Fruit fly (Drosophila melanogaster): ENCODE results near the gene CG4267.

Gene CG4267

DNA sequence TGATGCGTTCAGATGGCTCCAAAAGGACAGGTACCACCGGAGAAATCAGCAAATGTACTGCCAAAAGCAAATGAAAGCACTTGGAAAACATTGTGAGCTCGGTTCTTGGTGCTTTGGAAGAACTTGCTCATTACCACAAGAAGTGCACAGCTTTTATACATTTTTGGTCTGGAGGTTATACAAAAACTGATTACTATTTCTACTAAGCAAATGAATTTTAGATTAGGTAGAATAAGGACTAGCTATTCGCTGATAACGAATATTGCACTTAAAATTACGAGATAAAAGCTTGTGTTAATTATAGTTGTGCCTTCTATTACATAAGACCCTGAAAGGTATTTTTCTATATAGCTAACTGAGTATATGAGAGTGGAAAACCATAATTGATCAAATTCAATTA is 12.8 kb downstream of the CG4267 start, which contains the start of gene Send1:
Send1 (minus strand) TSS at position 101 of the 400 bp plus-strand sequence.
- TF ChIP-seq ttk (optimal IDR thresholded peaks at IDR 0.05): no peak
- no peak for TF ChIP-seq insv (optimal IDR thresholded peaks at IDR 0.05)
- no peak for TF ChIP-seq Sin3A (optimal IDR thresholded peaks at IDR 0.05)
- TF ChIP-seq h (optimal IDR thresholded peaks at IDR 0.05): no peak
- TF ChIP-seq Myc (optimal IDR thresholded peaks at IDR 0.05): no peak
- TF ChIP-seq psq (optimal IDR thresholded peaks at IDR 0.05): no peak

DNA sequence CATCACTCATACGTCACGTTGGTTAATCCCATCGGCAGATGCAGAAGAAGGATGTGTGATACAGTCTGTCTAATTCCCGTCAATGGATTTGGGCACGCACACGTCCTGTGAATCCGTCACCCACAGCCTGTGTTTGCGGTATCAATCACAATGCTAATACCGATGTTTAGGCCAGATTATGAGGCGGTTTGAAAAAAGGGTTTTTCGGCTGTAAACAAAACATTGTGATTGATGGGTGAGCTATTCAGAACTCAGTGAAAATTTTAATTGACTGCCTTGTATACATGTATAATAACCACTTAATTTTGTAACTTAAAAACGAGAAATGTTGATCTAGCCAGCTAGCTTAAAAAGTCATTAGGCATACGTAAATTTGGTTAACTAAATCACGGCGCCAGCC is 21.0 kb downstream of the CG4267 start, which contains the start of gene CG4270:
CG4270 (plus strand) TSS at position 301 of the 400 bp plus-strand sequence.
- TF ChIP-seq h (optimal IDR thresholded peaks at IDR 0.05): no peak
- no peak for TF ChIP-seq ttk (optimal IDR thresholded peaks at IDR 0.05)
- TF ChIP-seq Sin3A (optimal IDR thresholded peaks at IDR 0.05): no peak
- no peak for TF ChIP-seq psq (optimal IDR thresholded peaks at IDR 0.05)
- TF ChIP-seq Myc (optimal IDR thresholded peaks at IDR 0.05): no peak
- no peak for TF ChIP-seq insv (optimal IDR thresholded peaks at IDR 0.05)

DNA sequence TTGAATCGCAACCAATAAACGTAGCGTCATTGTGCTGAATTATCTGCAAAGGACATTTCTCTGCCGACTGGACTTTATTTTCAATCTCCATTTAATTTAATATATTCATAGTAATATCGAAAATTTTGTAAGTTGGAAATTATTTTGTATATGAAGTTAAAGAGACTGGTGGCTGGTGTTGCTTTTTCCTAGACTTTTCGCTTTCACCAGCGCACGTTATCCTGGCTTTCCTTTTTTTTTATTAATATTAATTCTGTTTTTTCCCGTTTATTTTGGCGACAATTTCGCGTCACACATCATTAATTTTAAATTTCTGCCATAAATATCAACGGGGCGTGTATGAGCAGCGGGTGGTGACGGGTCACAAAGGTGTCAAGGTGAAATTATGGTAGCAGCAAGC is 23.0 kb downstream of the CG4267 start, which contains the start of gene CG34049:
CG34049 (minus strand) TSS at position 101 of the 400 bp plus-strand sequence.
- no peak for TF ChIP-seq ttk (optimal IDR thresholded peaks at IDR 0.05)
- TF ChIP-seq psq (optimal IDR thresholded peaks at IDR 0.05): no peak
- no peak for TF ChIP-seq h (optimal IDR thresholded peaks at IDR 0.05)
- no peak for TF ChIP-seq insv (optimal IDR thresholded peaks at IDR 0.05)
- TF ChIP-seq Myc (optimal IDR thresholded peaks at IDR 0.05): no peak
- TF ChIP-seq Sin3A (optimal IDR thresholded peaks at IDR 0.05): no peak

DNA sequence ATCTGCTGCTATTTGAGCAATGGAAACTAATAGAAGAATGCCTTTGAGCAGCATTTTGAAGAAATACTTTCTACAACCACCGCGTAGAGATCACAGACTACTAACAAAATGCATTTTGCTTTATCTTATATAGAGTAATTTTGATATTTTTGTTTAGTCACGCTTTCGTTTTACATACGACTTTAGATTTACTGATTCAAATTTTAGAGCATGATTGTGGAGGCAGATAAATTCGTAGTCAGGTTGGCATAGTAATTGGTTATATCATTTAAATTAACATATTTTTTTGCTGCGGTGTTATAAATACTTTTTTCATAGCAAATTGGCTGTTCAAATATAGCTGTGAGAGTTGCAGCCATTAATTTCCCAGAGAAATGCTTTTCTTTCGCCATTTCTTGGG is 26.9 kb downstream of the CG4267 start, which contains the start of gene CG17242:
CG17242 (minus strand) TSS at position 101 of the 400 bp plus-strand sequence.
- TF ChIP-seq Myc (optimal IDR thresholded peaks at IDR 0.05): no peak
- TF ChIP-seq Sin3A (optimal IDR thresholded peaks at IDR 0.05): no peak
- TF ChIP-seq h (optimal IDR thresholded peaks at IDR 0.05): no peak
- TF ChIP-seq ttk (optimal IDR thresholded peaks at IDR 0.05): no peak
- no peak for TF ChIP-seq insv (optimal IDR thresholded peaks at IDR 0.05)
- no peak for TF ChIP-seq psq (optimal IDR thresholded peaks at IDR 0.05)

DNA sequence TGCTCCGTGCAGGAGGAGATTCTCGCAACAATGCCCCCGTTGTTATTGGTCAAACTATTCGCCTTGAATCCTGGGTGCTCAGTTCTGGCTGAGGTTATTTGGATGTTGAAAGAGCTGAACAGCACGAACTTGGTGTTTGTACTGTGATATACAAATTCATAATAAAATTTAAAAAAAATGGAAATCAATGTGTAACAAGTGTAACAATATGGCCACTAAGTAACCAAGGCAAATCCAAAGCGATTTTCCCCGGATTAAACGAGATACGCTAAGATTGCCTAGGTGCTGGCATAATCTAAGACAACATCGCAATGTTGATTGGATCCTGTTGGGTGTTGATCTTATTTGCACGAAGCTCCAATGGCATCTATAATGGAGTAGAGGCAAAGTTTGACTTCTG is 42.7 kb downstream of the CG4267 start, which contains the start of gene CG4271:
CG4271 (plus strand) TSS at position 301 of the 400 bp plus-strand sequence.
- no peak for TF ChIP-seq insv (optimal IDR thresholded peaks at IDR 0.05)
- TF ChIP-seq psq (optimal IDR thresholded peaks at IDR 0.05): no peak
- TF ChIP-seq ttk (optimal IDR thresholded peaks at IDR 0.05): no peak
- no peak for TF ChIP-seq Myc (optimal IDR thresholded peaks at IDR 0.05)
- TF ChIP-seq h (optimal IDR thresholded peaks at IDR 0.05): no peak

DNA sequence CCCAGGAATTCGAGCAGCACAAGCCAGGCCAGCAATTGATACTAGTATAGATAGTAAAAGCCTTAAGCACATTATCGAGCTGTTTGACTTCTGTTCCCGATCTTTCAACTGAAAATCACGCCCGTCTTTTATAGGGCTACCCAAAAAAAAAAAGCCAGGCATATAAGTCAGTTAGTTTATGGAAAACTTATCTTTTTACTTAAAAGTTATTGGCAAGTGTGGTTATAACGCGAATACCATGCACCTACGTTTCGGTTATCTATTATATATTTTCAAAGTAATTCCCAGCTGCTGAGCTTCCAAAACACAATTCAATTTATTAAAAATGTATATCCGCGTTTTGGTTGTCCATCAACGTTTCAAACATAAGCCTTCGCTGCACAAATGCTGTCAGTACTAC is 44.6 kb downstream of the CG4267 start, which contains the start of gene CG31681:
CG31681 (minus strand) TSS at position 101 of the 400 bp plus-strand sequence.
- TF ChIP-seq Sin3A (optimal IDR thresholded peaks at IDR 0.05): no peak
- TF ChIP-seq h (optimal IDR thresholded peaks at IDR 0.05): no peak
- no peak for TF ChIP-seq ttk (optimal IDR thresholded peaks at IDR 0.05)
- TF ChIP-seq psq (optimal IDR thresholded peaks at IDR 0.05): no peak
- TF ChIP-seq insv (optimal IDR thresholded peaks at IDR 0.05): no peak

DNA sequence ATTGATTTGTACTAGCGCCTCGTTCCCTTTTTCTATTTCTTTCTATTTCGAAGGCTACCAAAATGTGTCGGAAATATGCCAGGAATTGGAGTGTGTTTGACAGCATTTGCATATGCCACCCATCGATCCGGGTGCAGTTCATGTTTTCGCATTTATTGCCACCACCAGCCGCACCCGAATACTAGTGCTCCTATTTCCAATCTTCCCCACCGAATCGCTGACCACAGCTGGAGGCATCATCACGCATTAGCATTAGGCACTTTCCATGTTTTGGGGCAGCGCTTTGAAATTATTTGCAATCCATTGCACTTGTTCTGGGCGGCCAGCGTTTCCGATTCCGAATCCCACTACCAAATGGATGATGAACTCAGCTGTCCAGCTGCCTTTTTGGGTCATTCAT is 45.6 kb downstream of the CG4267 start, which contains the start of gene CG42658:
CG42658 (minus strand) TSS at position 101 of the 400 bp plus-strand sequence.
- no peak for TF ChIP-seq Myc (optimal IDR thresholded peaks at IDR 0.05)
- no peak for TF ChIP-seq h (optimal IDR thresholded peaks at IDR 0.05)
- TF ChIP-seq Sin3A (optimal IDR thresholded peaks at IDR 0.05): no peak
- no peak for TF ChIP-seq insv (optimal IDR thresholded peaks at IDR 0.05)
- no peak for TF ChIP-seq ttk (optimal IDR thresholded peaks at IDR 0.05)
- TF ChIP-seq psq (optimal IDR thresholded peaks at IDR 0.05): no peak

DNA sequence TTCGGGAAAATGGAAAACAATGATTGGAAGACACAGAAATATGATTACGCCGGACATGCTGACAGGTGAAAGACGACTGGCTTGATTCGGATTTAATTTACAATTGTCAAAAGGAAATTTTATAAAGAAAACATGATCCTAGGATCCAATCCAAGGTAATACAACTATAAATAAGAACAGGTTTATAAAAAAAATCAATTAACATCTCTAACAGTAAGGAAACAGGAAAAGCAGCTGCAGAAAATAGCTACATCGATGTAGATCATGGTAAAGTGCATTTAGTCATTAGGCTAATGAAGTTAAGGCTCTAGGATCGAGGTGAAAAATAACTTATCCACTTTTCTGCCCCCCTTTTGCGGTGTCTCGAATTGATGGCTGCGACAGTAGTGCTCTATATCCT is 47.1 kb downstream of the CG4267 start, which contains the start of gene CG17237:
CG17237 (minus strand) TSS at position 101 of the 400 bp plus-strand sequence.
- no peak for TF ChIP-seq insv (optimal IDR thresholded peaks at IDR 0.05)
- no peak for TF ChIP-seq Sin3A (optimal IDR thresholded peaks at IDR 0.05)
- TF ChIP-seq psq (optimal IDR thresholded peaks at IDR 0.05): no peak
- no peak for TF ChIP-seq ttk (optimal IDR thresholded peaks at IDR 0.05)

DNA sequence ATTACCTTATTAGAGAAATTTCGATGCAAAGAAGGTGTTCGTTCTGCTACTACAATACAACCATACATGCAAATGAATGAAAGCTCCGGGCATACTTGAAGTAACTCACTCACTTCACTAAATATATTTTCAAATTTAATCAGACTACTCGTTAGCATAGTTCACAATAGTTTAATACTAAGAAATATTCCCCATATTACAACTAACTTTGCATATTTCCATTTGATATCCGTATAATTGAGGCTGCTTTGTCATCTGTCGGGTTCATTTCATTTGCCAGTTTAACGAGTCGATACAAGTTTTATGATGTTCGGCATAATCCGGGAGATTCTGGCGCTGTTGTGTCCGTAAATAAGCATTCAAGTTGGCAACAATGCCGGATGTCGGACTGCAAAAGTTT is 48.5 kb downstream of the CG4267 start, which contains the start of gene robl22E:
robl22E (minus strand) TSS at position 101 of the 400 bp plus-strand sequence.
- no peak for TF ChIP-seq h (optimal IDR thresholded peaks at IDR 0.05)
- no peak for TF ChIP-seq Myc (optimal IDR thresholded peaks at IDR 0.05)
- TF ChIP-seq Sin3A (optimal IDR thresholded peaks at IDR 0.05): no peak
- no peak for TF ChIP-seq ttk (optimal IDR thresholded peaks at IDR 0.05)
- no peak for TF ChIP-seq psq (optimal IDR thresholded peaks at IDR 0.05)
- no peak for TF ChIP-seq insv (optimal IDR thresholded peaks at IDR 0.05)

All from Kc167 (cell line).